Worm (Caenorhabditis elegans) whole organism, L4 larva: ENCODE measurements around the gene sulp-7.

ENCODE experiments used
- F26F4.8 ChIP-seq: fragments of 200-800 bp; sonication (Bioruptor generic); conservative IDR thresholded peaks from 2 replicates; pipeline ENCODE4 v1.3.6; 2022; ENCODE audit warnings: missing genetic modification characterization, missing compliant biosample characterization
- T20F7.1 ChIP-seq: fragments of 200-800 bp; sonication (Bioruptor generic); optimal IDR thresholded peaks from 2 replicates; lab custom pipeline; 2018; ENCODE audit warnings: mild to moderate bottlenecking, missing genetic modification characterization, missing compliant biosample characterization
- Y105C5A.15 ChIP-seq: fragments of 200-800 bp; sonication (Bioruptor generic); IDR thresholded peaks from 2 replicates; pipeline ENCODE4 v1.3.6; 2022; ENCODE audit warnings: missing genetic modification characterization, missing compliant biosample characterization
- aha-1 ChIP-seq: fragments of 150-350 bp; peaks from one replicate; lab custom pipeline; 2014; ENCODE audit warnings: missing biosample characterization, missing genetic modification characterization
- arid-1 ChIP-seq: fragments of 200-800 bp; sonication (Bioruptor generic); conservative IDR thresholded peaks from 2 replicates; pipeline ENCODE4 v1.3.6; 2022; ENCODE audit warnings: missing genetic modification reagents, missing genetic modification characterization, missing compliant biosample characterization
- attf-4 ChIP-seq: sonication (generic microtip); optimal IDR thresholded peaks from 3 replicates; lab custom pipeline; 2017; ENCODE audit warnings: missing biosample characterization, missing genetic modification characterization
- ceh-32 ChIP-seq: sonication (generic microtip); optimal IDR thresholded peaks from 2 replicates; lab custom pipeline; 2016; ENCODE audit warnings: mild to moderate bottlenecking, missing genetic modification characterization, missing compliant biosample characterization; ENCODE audit not compliant: poor library complexity
- ceh-62 ChIP-seq: sonication (generic microtip); optimal IDR thresholded peaks from 2 replicates; lab custom pipeline; 2017; ENCODE audit warnings: missing biosample characterization, missing genetic modification characterization
- cey-2 ChIP-seq: sonication (generic microtip); optimal IDR thresholded peaks from 3 replicates; lab custom pipeline; 2017; ENCODE audit warnings: missing genetic modification characterization, mild to moderate bottlenecking, missing compliant biosample characterization, antibody characterized with exemption, borderline replicate concordance; ENCODE audit not compliant: insufficient read depth
- ctbp-1 ChIP-seq: fragments of 200-800 bp; sonication (Bioruptor generic); IDR thresholded peaks from 2 replicates; pipeline ENCODE4 v1.3.6; 2022; ENCODE audit warnings: missing genetic modification reagents, missing genetic modification characterization, missing compliant biosample characterization
- daf-12 ChIP-seq: fragments of 150-350 bp; optimal IDR thresholded peaks from 2 replicates; lab custom pipeline; 2014; ENCODE audit warnings: missing biosample characterization, missing genetic modification reagents, missing genetic modification characterization
- daf-8 ChIP-seq: fragments of 200-800 bp; sonication (Bioruptor generic); IDR thresholded peaks from 2 replicates; pipeline ENCODE4 v1.3.6; 2022; ENCODE audit warnings: missing genetic modification characterization, missing compliant biosample characterization
- dmd-8 ChIP-seq: fragments of 200-800 bp; sonication (Bioruptor generic); IDR thresholded peaks from 2 replicates; pipeline ENCODE4 v1.3.6; 2022; ENCODE audit warnings: missing genetic modification characterization, missing compliant biosample characterization
- fkh-10 ChIP-seq: fragments of 150-350 bp; optimal IDR thresholded peaks from 2 replicates; lab custom pipeline; 2014; ENCODE audit warnings: missing biosample characterization, missing genetic modification reagents, missing genetic modification characterization
- gei-8 ChIP-seq: fragments of 200-800 bp; sonication (Bioruptor generic); optimal IDR thresholded peaks from 2 replicates; lab custom pipeline; 2018; ENCODE audit warnings: mild to moderate bottlenecking, missing genetic modification characterization, missing compliant biosample characterization
- lim-7 ChIP-seq: fragments of 200-800 bp; sonication (Bioruptor generic); IDR thresholded peaks from 2 replicates; pipeline ENCODE4 v1.3.6; 2022; ENCODE audit warnings: missing genetic modification characterization, missing compliant biosample characterization
- madf-5 ChIP-seq, 2 experiments: fragments of 200-800 bp; sonication (Bioruptor generic); IDR thresholded peaks; 2 replicates each; pipeline ENCODE4 v1.3.6; 2022; ENCODE audit warnings: missing compliant biosample characterization in 2 of 2, missing genetic modification characterization in 2 of 2
- madf-9 ChIP-seq: fragments of 200-800 bp; sonication (Bioruptor generic); conservative IDR thresholded peaks from 2 replicates; pipeline ENCODE4 v1.3.6; 2022; ENCODE audit warnings: missing genetic modification reagents, missing genetic modification characterization, missing compliant biosample characterization
- mep-1 ChIP-seq: fragments of 150-350 bp; sonication (generic microtip); optimal IDR thresholded peaks from 3 replicates; lab custom pipeline; 2014; ENCODE audit warnings: missing biosample characterization, missing genetic modification characterization
- mxl-3 ChIP-seq: fragments of 200-800 bp; sonication (Bioruptor generic); optimal IDR thresholded peaks from 2 replicates; lab custom pipeline; 2018; ENCODE audit warnings: mild to moderate bottlenecking, missing genetic modification characterization, missing compliant biosample characterization
- nhr-111 ChIP-seq: fragments of 200-800 bp; sonication (Bioruptor generic); optimal IDR thresholded peaks from 2 replicates; lab custom pipeline; 2018; ENCODE audit warnings: mild to moderate bottlenecking, missing genetic modification characterization, missing compliant biosample characterization
- nhr-28 ChIP-seq: fragments of 150-350 bp; optimal IDR thresholded peaks from 2 replicates; lab custom pipeline; 2014; ENCODE audit warnings: missing biosample characterization, missing genetic modification characterization
- nhr-42 ChIP-seq: fragments of 200-800 bp; sonication (Bioruptor generic); IDR thresholded peaks from 2 replicates; pipeline ENCODE4 v1.3.6; 2022; ENCODE audit warnings: missing genetic modification characterization, missing compliant biosample characterization
- nhr-76 ChIP-seq: fragments of 150-350 bp; optimal IDR thresholded peaks from 2 replicates; lab custom pipeline; 2014; ENCODE audit warnings: missing biosample characterization, missing genetic modification characterization
- php-3 ChIP-seq: fragments of 200-800 bp; sonication (Bioruptor generic); IDR thresholded peaks from 2 replicates; pipeline ENCODE4 v1.3.6; 2022; ENCODE audit warnings: missing genetic modification reagents, missing genetic modification characterization, missing compliant biosample characterization
- saeg-2 ChIP-seq: fragments of 200-800 bp; sonication (Bioruptor generic); IDR thresholded peaks from 2 replicates; pipeline ENCODE4 v1.3.6; 2022; ENCODE audit warnings: missing genetic modification reagents, missing genetic modification characterization, missing compliant biosample characterization
- sdz-12 ChIP-seq: fragments of 200-800 bp; sonication (Bioruptor generic); optimal IDR thresholded peaks from 2 replicates; lab custom pipeline; 2018; ENCODE audit warnings: mild to moderate bottlenecking, missing genetic modification characterization, missing compliant biosample characterization
- set-16 ChIP-seq: fragments of 200-800 bp; sonication (Bioruptor generic); IDR thresholded peaks from 2 replicates; pipeline ENCODE4 v1.3.6; 2022; ENCODE audit warnings: missing genetic modification reagents, missing genetic modification characterization, missing compliant biosample characterization
- tag-97 ChIP-seq: fragments of 200-800 bp; sonication (Bioruptor generic); IDR thresholded peaks from 2 replicates; pipeline ENCODE4 v1.3.6; 2022; ENCODE audit warnings: missing genetic modification characterization, missing compliant biosample characterization
- tra-1 ChIP-seq: fragments of 200-800 bp; sonication (Bioruptor generic); IDR thresholded peaks from 2 replicates; pipeline ENCODE4 v1.3.6; 2022; ENCODE audit warnings: missing genetic modification reagents, missing genetic modification characterization, missing compliant biosample characterization
- unc-62 ChIP-seq, 3 experiments: fragments of 150-350 bp in 1 of 3; sonication (generic microtip); optimal IDR thresholded peaks in 2 of 3; peaks in 1 of 3; 1 replicate in 1 of 3; 2 replicates in 2 of 3; lab custom pipeline; 2014 to 2017; ENCODE audit warnings: missing biosample characterization in 3 of 3, missing genetic modification characterization in 3 of 3, missing genetic modification reagents in 3 of 3, missing genotype in 1 of 3
- zfp-2 ChIP-seq: sonication (generic microtip); optimal IDR thresholded peaks from 2 replicates; lab custom pipeline; 2016; ENCODE audit warnings: mild to moderate bottlenecking, missing genetic modification characterization, missing compliant biosample characterization
- ztf-7 ChIP-seq: fragments of 150-350 bp; optimal IDR thresholded peaks from 2 replicates; lab custom pipeline; 2014; ENCODE audit warnings: missing biosample characterization, missing genetic modification characterization

sulp-7 gene

DNA sequence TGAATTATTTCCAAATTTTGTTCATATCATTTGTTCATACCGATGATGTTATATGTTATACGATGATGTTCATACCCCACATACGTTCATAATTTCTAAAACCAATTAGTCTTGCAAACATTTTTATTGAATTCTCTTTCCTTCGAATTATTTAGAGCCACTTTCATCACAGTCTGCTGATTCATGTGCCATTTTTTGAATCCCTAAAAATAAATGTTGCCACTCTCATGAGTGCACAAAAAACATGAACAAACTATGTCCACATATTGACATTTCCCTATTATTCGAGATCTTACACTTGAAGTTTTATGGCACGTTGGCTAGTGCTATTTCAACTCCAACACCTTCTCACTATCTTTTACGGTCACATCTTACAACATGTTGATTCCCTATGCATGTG is 26.6 kb downstream of the sulp-7 start, which contains the start of gene clc-17:
TSS of gene clc-17 (plus strand) at position 301 of the 400 bp plus-strand sequence.
- TF ChIP-seq aha-1 (tag; lab: Kevin White, UChicago) (peak; percentile 4), daf-8 (no peak), attf-4 (tag; lab: Kevin White, UChicago) (no peak)

DNA sequence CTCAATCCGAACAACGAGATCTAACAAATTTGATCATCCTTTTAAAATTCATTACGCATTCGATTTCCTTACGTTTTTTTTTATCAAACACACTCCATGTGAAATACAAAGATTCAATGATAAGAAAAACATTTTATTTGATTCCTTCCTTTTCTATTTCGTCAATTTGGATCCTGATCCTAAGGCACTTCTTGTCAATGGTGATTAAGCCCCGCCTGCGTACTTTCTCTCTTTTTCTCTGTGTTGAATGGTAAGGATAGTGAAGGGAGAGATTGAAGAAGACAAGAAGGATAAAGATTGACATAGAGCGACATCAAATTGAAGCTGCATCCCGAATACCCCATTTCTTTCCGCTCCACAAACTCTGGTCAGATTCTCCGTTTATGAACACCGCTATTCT is 28.7 kb downstream of the sulp-7 start, which contains the start of gene grd-1:
TSS of gene grd-1 (plus strand) at position 241 of the 400 bp plus-strand sequence.
- TF ChIP-seq nhr-28: peak; percentile 14
- TF ChIP-seq ceh-32 (tag; lab: Kevin White, UChicago): no peak
- TF ChIP-seq unc-62 (GFP tag; optimal IDR thresholded peaks at IDR 0.05 in 1 of 2; lab: Kevin White, UChicago): peak in 1 of 2 experiments; percentile 73
- no peak for TF ChIP-seq unc-62 (tag; optimal IDR thresholded peaks at IDR 0.05; lab: Kevin White, UChicago)

DNA sequence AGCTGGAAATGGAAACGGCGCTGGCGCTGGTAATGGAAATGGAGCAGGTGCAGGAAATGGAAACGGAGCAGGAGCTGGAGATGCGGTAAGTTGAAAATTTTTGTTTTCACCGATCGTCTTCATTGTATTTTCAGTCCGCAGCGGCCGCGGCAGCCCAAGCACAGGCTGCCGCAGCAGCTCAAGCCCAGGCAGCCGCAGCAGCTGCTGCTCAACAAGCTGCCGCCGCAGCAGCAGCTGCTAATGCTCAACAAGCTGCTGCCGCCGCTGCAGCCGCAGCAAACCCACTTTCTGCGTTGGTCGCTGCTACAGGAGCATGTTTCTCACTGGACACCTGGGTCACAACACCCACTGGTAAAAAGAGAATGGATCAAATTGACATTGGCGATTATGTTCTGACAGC is 33.9 kb downstream of the sulp-7 start:
- peak; percentile 96 for TF ChIP-seq set-16
- TF ChIP-seq php-3: no peak

DNA sequence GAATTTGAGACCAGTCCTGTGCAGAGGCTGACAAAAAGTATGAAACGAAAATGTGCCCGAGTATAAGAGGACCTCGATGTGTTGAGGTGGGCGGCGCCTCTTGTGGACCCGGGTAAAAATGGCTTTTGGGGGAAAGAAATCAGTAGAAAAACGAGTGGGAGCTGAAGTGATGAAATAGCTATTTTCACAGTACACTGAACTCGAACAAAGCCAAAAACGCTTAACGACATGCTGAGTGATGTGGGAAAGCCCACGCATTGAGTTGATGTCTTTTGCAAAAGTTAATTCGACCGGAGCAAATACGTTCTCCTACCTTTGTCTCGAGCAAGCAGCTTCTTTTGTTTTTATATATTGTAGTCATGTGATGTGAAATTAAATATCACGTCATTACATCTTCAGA is 36.2 kb downstream of the sulp-7 start, which contains the start of gene nlp-66:
TSS of gene nlp-66 (minus strand) at position 101 of the 400 bp plus-strand sequence.
- TF ChIP-seq dmd-8 (GFP tag; lab: Robert Waterston, UW) (no peak), F26F4.8 (GFP tag; lab: Robert Waterston, UW) (no peak), ctbp-1 (GFP tag; lab: Robert Waterston, UW) (no peak), cey-2 (tag; lab: Kevin White, UChicago) (no peak), madf-9 (GFP tag; lab: Robert Waterston, UW) (no peak), ceh-62 (tag; lab: Kevin White, UChicago) (no peak), nhr-111 (GFP tag; lab: Kevin White, UChicago) (no peak)

DNA sequence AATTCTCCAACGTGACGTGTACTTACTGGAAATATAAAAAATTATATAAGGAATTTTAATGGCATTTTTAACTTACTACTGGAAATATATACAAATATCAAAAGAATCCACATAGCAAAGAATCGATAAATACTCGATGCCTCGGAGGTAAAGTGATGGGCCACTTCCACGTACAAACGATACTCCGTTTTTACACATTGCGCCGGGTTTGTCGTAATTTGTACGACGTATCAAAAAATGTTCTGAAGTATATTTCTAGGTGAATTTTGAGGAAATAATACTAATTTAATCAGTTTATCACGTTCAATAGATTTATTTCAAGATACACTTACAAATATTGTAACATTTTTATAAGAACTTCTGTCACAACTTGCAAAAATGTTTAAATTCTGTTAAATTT is 40.3 kb downstream of the sulp-7 start, which contains the start of gene R08B4.3:
TSS of gene R08B4.3 (minus strand) at position 198 of the 400 bp plus-strand sequence.
- TF ChIP-seq T20F7.1 (GFP tag; lab: Kevin White, UChicago) (peak; percentile 74), set-16 (no peak)

DNA sequence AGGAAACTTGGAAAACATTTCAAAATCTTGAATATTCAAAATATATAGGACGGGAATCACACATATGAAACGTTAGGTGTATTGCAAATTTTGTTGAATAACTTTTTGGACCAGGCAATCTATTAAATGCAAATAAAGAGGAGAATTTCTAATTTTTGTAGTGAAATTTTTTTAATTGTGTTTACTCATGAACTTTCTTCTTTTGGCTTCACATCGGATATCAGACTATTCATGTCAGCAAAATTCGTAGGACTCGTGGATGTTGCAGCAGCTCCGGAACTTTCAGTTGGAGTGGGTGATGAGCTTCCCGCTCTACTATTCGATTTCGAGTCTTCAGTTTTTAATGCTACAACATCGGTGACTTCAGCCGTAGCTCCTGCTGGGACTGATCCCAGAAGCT is 41.9 kb downstream of the sulp-7 start:
- TF ChIP-seq lim-7 (GFP tag; lab: Robert Waterston, UW) (no peak), unc-62 (GFP tag; optimal IDR thresholded peaks at IDR 0.05 in 1 of 2; lab: Kevin White, UChicago) (peak in 1 of 2 experiments; percentile 66), unc-62 (tag; optimal IDR thresholded peaks at IDR 0.05; lab: Kevin White, UChicago) (no peak), aha-1 (tag; lab: Kevin White, UChicago) (peak; percentile 58)

DNA sequence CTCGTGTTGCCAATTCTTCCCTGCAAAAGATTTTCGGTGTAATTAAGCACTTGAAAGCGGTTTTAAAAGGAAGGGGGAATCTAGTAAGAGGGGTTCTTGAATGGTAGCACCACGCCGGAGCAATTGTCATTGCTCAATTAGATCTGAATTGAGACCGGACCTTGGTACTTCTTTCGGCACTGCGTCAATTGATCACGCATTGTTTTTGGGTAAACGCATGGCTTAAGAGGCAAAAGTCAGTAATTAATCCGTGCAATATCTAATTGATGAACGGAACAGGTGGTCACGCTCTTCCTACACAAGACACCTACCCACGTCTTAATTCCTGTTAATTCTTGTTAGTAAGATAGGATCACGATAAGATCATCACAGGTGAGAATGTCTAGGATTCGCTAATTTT is 43.5 kb downstream of the sulp-7 start:
- TF ChIP-seq arid-1 (GFP tag; lab: Robert Waterston, UW) (no peak), aha-1 (tag; lab: Kevin White, UChicago) (no peak), nhr-76 (tag; lab: Kevin White, UChicago) (no peak), tag-97 (GFP tag; lab: Robert Waterston, UW) (no peak), sdz-12 (GFP tag; lab: Kevin White, UChicago) (no peak), php-3 (no peak), tra-1 (GFP tag; lab: Robert Waterston, UW) (no peak), fkh-10 (GFP tag; lab: Kevin White, UChicago) (no peak), Y105C5A.15 (GFP tag; lab: Robert Waterston, UW) (no peak), nhr-42 (no peak), gei-8 (GFP tag; lab: Kevin White, UChicago) (no peak), madf-5 (GFP tag; IDR thresholded peaks at IDR 0.05; lab: Robert Waterston, UW) (no peak), mxl-3 (no peak), zfp-2 (no peak), daf-12 (tag; lab: Kevin White, UChicago) (no peak), saeg-2 (no peak), mep-1 (tag; lab: Kevin White, UChicago) (no peak), nhr-111 (GFP tag; lab: Kevin White, UChicago) (no peak), ztf-7 (tag; lab: Kevin White, UChicago) (no peak), daf-8 (no peak)
- TF ChIP-seq, all 104 proteins: peak for 0
